Fruit fly (Drosophila melanogaster) whole organism, wandering third instar larva: ENCODE data around the gene RpL34b.

ENCODE experiments used
- Abd-B ChIP-seq: fragments of >200 bp; optimal IDR thresholded peaks from 2 replicates; lab custom pipeline; 2017; ENCODE audit warnings: missing biosample characterization, missing genetic modification characterization
- CG32264 ChIP-seq: fragments of 200-800 bp; sonication (Bioruptor generic); optimal IDR thresholded peaks from 2 replicates; lab custom pipeline; 2016; ENCODE audit warnings: missing biosample characterization, missing genetic modification characterization
- CG9705 ChIP-seq: fragments of 200-800 bp; sonication (Bioruptor generic); optimal IDR thresholded peaks from 2 replicates; lab custom pipeline; 2018; ENCODE audit warnings: missing biosample characterization, mild to moderate bottlenecking, missing genetic modification characterization
- CrebA ChIP-seq: fragments of 200-800 bp; sonication (Bioruptor generic); optimal IDR thresholded peaks from 2 replicates; lab custom pipeline; 2016; ENCODE audit warnings: missing biosample characterization, mild to moderate bottlenecking, missing genetic modification characterization, borderline replicate concordance
- Dfd ChIP-seq: fragments of >200 bp; optimal IDR thresholded peaks from 2 replicates; lab custom pipeline; 2017; ENCODE audit warnings: missing biosample characterization, missing genetic modification characterization
- Dif ChIP-seq: fragments of 200-275, 200-300 bp; sonication (Bioruptor generic); optimal IDR thresholded peaks from 2 replicates; lab custom pipeline; 2018; ENCODE audit warnings: missing biosample characterization, missing genetic modification characterization; ENCODE audit not compliant: partially characterized antibody
- GATAd ChIP-seq: sonication (Bioruptor generic); optimal IDR thresholded peaks from 2 replicates; lab custom pipeline; 2016; ENCODE audit warnings: missing biosample characterization, missing genetic modification characterization
- HLH106 ChIP-seq: fragments of 200-800 bp; optimal IDR thresholded peaks from 3 replicates; lab custom pipeline; 2019; ENCODE audit warnings: missing biosample characterization, mild to moderate bottlenecking, missing genetic modification characterization, moderate library complexity
- Hnf4 ChIP-seq: fragments of 200-800 bp; sonication (Bioruptor generic); optimal IDR thresholded peaks from 2 replicates; lab custom pipeline; 2016; ENCODE audit warnings: missing biosample characterization, mild to moderate bottlenecking, missing genetic modification characterization
- Hr78 ChIP-seq: fragments of >200 bp; optimal IDR thresholded peaks from 2 replicates; lab custom pipeline; 2017; ENCODE audit warnings: missing biosample characterization, missing genetic modification characterization
- Hr83 ChIP-seq: fragments of 200-300 bp; sonication (Bioruptor generic); optimal IDR thresholded peaks from 2 replicates; lab custom pipeline; 2016; ENCODE audit warnings: missing biosample characterization, mild to moderate bottlenecking, missing genetic modification characterization, moderate library complexity; ENCODE audit not compliant: poor library complexity, severe bottlenecking
- Jra ChIP-seq: sonication (Bioruptor generic); optimal IDR thresholded peaks from 2 replicates; lab custom pipeline; 2016; ENCODE audit warnings: missing biosample characterization, missing genetic modification characterization
- Mio ChIP-seq: sonication (Bioruptor generic); optimal IDR thresholded peaks from 2 replicates; lab custom pipeline; 2016; ENCODE audit warnings: missing biosample characterization, missing genetic modification characterization
- Myc ChIP-seq: fragments of >200 bp; optimal IDR thresholded peaks from 2 replicates; lab custom pipeline; 2017
- N ChIP-seq: fragments of >200 bp; optimal IDR thresholded peaks from 2 replicates; lab custom pipeline; 2018; ENCODE audit warnings: missing biosample characterization, missing external identifiers, missing genetic modification characterization
- OdsH ChIP-seq: fragments of 200-800 bp; sonication (Bioruptor generic); optimal IDR thresholded peaks from 2 replicates; lab custom pipeline; 2016; ENCODE audit warnings: missing biosample characterization, mild to moderate bottlenecking, missing genetic modification characterization
- Rel ChIP-seq, 2 experiments: fragments of 200-800 bp; sonication (Bioruptor generic) in 1 of 2; optimal IDR thresholded peaks; 2 replicates in 1 of 2; 3 replicates in 1 of 2; lab custom pipeline; 2016 to 2019; ENCODE audit warnings: mild to moderate bottlenecking in 2 of 2, missing biosample characterization in 2 of 2, missing genetic modification characterization in 2 of 2, moderate library complexity in 1 of 2
- Sp1 ChIP-seq: fragments of 200-800 bp; sonication (Bioruptor generic); optimal IDR thresholded peaks from 3 replicates; lab custom pipeline; 2019; ENCODE audit warnings: missing biosample characterization, mild to moderate bottlenecking, missing genetic modification characterization, moderate library complexity
- Vsx2 ChIP-seq: fragments of 200-300, 225-300 bp; sonication (Bioruptor generic); optimal IDR thresholded peaks from 2 replicates; lab custom pipeline; 2018; ENCODE audit warnings: missing biosample characterization, missing genetic modification characterization; ENCODE audit not compliant: partially characterized antibody
- br ChIP-seq: fragments of 200-800 bp; sonication (Bioruptor generic); optimal IDR thresholded peaks from 2 replicates; lab custom pipeline; 2016; ENCODE audit warnings: missing biosample characterization, missing genetic modification characterization
- brk ChIP-seq: fragments of 200-800 bp; sonication (Bioruptor generic); optimal IDR thresholded peaks from 2 replicates; lab custom pipeline; 2016; ENCODE audit warnings: missing biosample characterization, mild to moderate bottlenecking, missing genetic modification characterization
- dl ChIP-seq, 2 experiments: fragments of 175-275, 200-275 bp in 1 of 2; fragments of 200-275 bp in 1 of 2; sonication (Bioruptor generic); optimal IDR thresholded peaks; lab custom pipeline; 2018; ENCODE audit warnings: mild to moderate bottlenecking in 2 of 2, missing biosample characterization in 2 of 2, missing genetic modification characterization in 2 of 2, moderate library complexity in 2 of 2; ENCODE audit not compliant: partially characterized antibody in 2 of 2, insufficient read depth in 1 of 2
- dmrt93B ChIP-seq: fragments of 200-800 bp; sonication (Bioruptor generic); optimal IDR thresholded peaks from 2 replicates; lab custom pipeline; 2018; ENCODE audit warnings: missing biosample characterization, mild to moderate bottlenecking, missing genetic modification characterization
- dsf ChIP-seq: sonication (Bioruptor generic); optimal IDR thresholded peaks from 2 replicates; lab custom pipeline; 2016; ENCODE audit warnings: missing biosample characterization, missing genetic modification characterization, borderline replicate concordance
- ey ChIP-seq: fragments of 200-800 bp; sonication (Bioruptor generic); optimal IDR thresholded peaks from 2 replicates; lab custom pipeline; 2016; ENCODE audit warnings: missing biosample characterization, missing genetic modification characterization
- foxo ChIP-seq, 2 experiments: fragments of 200-800 bp; sonication (Bioruptor generic); optimal IDR thresholded peaks; 2 replicates in 1 of 2; 3 replicates in 1 of 2; lab custom pipeline; 2016 to 2017; ENCODE audit warnings: missing biosample characterization in 2 of 2, missing genetic modification characterization in 2 of 2
- fru ChIP-seq: fragments of 200-800 bp; sonication (Bioruptor generic); optimal IDR thresholded peaks from 3 replicates; lab custom pipeline; 2016; ENCODE audit warnings: missing biosample characterization, mild to moderate bottlenecking, missing genetic modification characterization
- h ChIP-seq: fragments of 200-800 bp; sonication (Bioruptor generic); optimal IDR thresholded peaks from 3 replicates; lab custom pipeline; 2016; ENCODE audit warnings: missing biosample characterization, mild to moderate bottlenecking, missing genetic modification characterization
- jim ChIP-seq: fragments of 175-275, 200-325 bp; sonication (Bioruptor generic); optimal IDR thresholded peaks from 2 replicates; lab custom pipeline; 2016; ENCODE audit warnings: missing biosample characterization, mild to moderate bottlenecking, missing genetic modification characterization
- lola ChIP-seq: fragments of >200 bp; optimal IDR thresholded peaks from 2 replicates; lab custom pipeline; 2017; ENCODE audit warnings: missing biosample characterization, missing genetic modification characterization
- pan ChIP-seq: fragments of >200 bp; optimal IDR thresholded peaks from 2 replicates; lab custom pipeline; 2017
- psq ChIP-seq: fragments of 200-800 bp; sonication (Bioruptor generic); optimal IDR thresholded peaks from 3 replicates; lab custom pipeline; 2017; ENCODE audit warnings: missing biosample characterization, mild to moderate bottlenecking, missing genetic modification characterization, moderate library complexity
- rgr ChIP-seq: fragments of 200-800 bp; sonication (Bioruptor generic); optimal IDR thresholded peaks from 3 replicates; lab custom pipeline; 2016; ENCODE audit warnings: missing biosample characterization, mild to moderate bottlenecking, missing genetic modification characterization
- sage ChIP-seq: fragments of 200-800 bp; sonication (Bioruptor generic); optimal IDR thresholded peaks from 2 replicates; lab custom pipeline; 2016; ENCODE audit warnings: missing biosample characterization, mild to moderate bottlenecking, missing genetic modification characterization
- sv ChIP-seq: fragments of 200-800 bp; sonication (Bioruptor generic); optimal IDR thresholded peaks from 3 replicates; lab custom pipeline; 2016; ENCODE audit warnings: missing biosample characterization, missing genetic modification characterization
- tai ChIP-seq: sonication (Bioruptor generic); optimal IDR thresholded peaks from 2 replicates; lab custom pipeline; 2016; ENCODE audit warnings: missing biosample characterization, missing genetic modification characterization
- usp ChIP-seq: fragments of >200 bp; optimal IDR thresholded peaks from 2 replicates; lab custom pipeline; 2017; ENCODE audit warnings: missing biosample characterization, missing genetic modification characterization
- woc ChIP-seq: sonication (Bioruptor generic); optimal IDR thresholded peaks from 2 replicates; lab custom pipeline; 2016; ENCODE audit warnings: missing biosample characterization, mild to moderate bottlenecking, missing genetic modification characterization

The RpL34b gene

DNA sequence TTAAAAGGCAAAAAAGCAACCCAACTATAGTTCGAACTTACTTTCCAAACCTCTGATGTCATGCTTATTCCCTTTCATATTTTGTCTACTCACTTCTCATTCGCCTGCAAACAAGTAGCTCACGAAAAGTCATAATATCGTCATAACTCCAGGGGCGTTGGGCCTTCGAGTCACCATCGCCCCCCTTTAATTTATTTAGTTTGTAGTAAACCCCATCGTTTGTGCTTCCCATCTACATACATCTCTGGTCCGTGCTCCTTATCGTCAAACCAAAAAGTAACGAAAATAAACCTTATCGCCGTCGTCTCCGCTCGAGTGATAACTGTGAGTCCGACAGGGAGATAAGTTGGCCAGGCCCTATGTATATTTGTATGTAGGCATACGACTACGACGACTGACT is 28.0 kb upstream of the RpL34b start (continued):
- TF ChIP-seq ey = peak; percentile 92
- TF ChIP-seq CG32264 (GFP tag; lab: Kevin White, UChicago) = peak; percentile 69
- no peak for TF ChIP-seq jim (GFP tag; lab: Kevin White, UChicago)
- TF ChIP-seq lola (GFP tag; lab: Kevin White, UChicago) = no peak
- TF ChIP-seq Hnf4 (GFP tag; lab: Kevin White, UChicago) = peak; percentile 76
- TF ChIP-seq OdsH = peak; percentile 90
- TF ChIP-seq Vsx2 (GFP tag; lab: Kevin White, UChicago) = no peak
- TF ChIP-seq CrebA (GFP tag; lab: Kevin White, UChicago) = peak; percentile 84
- TF ChIP-seq fru (GFP tag; lab: Kevin White, UChicago) = peak; percentile 92
- TF ChIP-seq foxo (GFP tag; optimal IDR thresholded peaks at IDR 0.05; lab: Kevin White, UChicago) = peak; percentile 85

DNA sequence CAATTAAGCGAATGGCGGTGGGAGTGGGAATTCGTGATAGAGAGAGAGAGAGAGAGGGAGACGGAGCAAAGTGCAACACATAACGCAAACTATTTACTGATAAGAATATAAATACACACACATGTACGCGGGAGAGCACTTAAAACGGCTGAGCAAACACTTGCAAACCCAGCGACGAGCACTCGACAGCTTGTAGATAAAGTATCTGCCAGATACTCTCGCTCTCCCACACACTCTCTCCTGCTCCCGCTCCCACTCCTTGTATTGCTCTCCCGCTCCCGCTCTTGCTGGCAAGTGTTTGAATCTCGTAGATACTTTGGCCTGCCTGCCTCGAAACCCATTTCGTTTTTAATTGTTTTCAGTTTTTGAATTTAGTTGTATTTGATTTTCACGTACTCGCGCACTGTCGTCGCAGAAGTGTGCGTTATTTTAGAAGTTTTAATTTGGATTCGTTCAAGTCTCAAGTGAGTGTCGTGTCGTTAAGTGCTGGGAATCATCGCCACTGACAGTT is 27.2 kb upstream of the RpL34b start:
- TF ChIP-seq psq (GFP tag; lab: Kevin White, UChicago) (peak; percentile 88), jim (GFP tag; lab: Kevin White, UChicago) (no peak), h (GFP tag; lab: Kevin White, UChicago) (peak; percentile 67), tai (no peak), Myc (no peak), foxo (GFP tag; optimal IDR thresholded peaks at IDR 0.05; lab: Kevin White, UChicago) (peak in 1 of 2 experiments; percentile 14), Mio (GFP tag; lab: Kevin White, UChicago) (no peak), OdsH (peak; percentile 37), Sp1 (GFP tag; lab: Kevin White, UChicago) (peak; percentile 21), Hr78 (GFP tag; lab: Kevin White, UChicago) (no peak), Abd-B (GFP tag; lab: Kevin White, UChicago) (no peak), brk (GFP tag; lab: Kevin White, UChicago) (peak; percentile 28), CG9705 (no peak), br (GFP tag; lab: Kevin White, UChicago) (peak; percentile 24), CG32264 (GFP tag; lab: Kevin White, UChicago) (no peak), fru (GFP tag; lab: Kevin White, UChicago) (peak; percentile 51), Hnf4 (GFP tag; lab: Kevin White, UChicago) (peak; percentile 42), woc (GFP tag; lab: Kevin White, UChicago) (no peak), dmrt93B (GFP tag; lab: Kevin White, UChicago) (no peak), sage (no peak), usp (GFP tag; lab: Kevin White, UChicago) (no peak), GATAd (peak; percentile 2), Rel (GFP tag; optimal IDR thresholded peaks at IDR 0.05; lab: Kevin White, UChicago) (peak; percentile 40), Rel (tag; optimal IDR thresholded peaks at IDR 0.05; lab: Kevin White, UChicago) (peak; percentile 18), Dfd (GFP tag; lab: Kevin White, UChicago) (no peak), pan (lab: Kevin White, UChicago) (no peak), Dif (peak; percentile 99), Hr83 (peak; percentile 45), Vsx2 (GFP tag; lab: Kevin White, UChicago) (peak; percentile 96), dl (GFP tag; optimal IDR thresholded peaks at IDR 0.05; lab: Kevin White, UChicago; ENCODE audit: insufficient read depth in 1 of 2, partially characterized antibody in 2 of 2) (peak; percentile 98 to 99), ey (no peak), rgr (GFP tag; lab: Kevin White, UChicago) (peak; percentile 44), HLH106 (tag; lab: Kevin White, UChicago) (no peak), dsf (no peak), CrebA (GFP tag; lab: Kevin White, UChicago) (peak; percentile 80), N (GFP tag; lab: Kevin White, UChicago) (no peak), lola (GFP tag; lab: Kevin White, UChicago) (no peak), sv (GFP tag; lab: Kevin White, UChicago) (no peak), Jra (no peak)
